Fruit fly (Drosophila melanogaster): ENCODE results near the gene MSAmiP.

DNA sequence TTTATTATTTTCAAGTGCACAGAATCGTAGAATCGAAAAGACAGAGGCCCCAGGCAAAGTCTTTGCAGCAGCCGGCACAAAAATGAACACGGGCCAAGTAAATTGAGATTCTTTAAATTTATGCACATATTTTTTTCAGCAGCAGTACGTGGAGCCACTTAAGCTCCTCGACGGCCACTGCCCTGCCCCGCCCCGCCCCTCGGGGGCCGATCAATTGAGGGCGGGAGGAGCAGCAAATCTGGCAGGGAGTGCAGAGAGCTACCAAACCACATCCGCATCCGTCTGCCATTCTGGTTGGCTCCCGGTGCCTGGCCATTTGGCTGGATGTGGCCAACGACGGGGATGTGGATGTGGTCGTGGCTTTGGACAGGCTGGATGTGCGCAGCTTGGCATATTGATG is 11.5 kb downstream of the MSAmiP start:
- TF ChIP-seq Blimp-1 (GFP tag; optimal IDR thresholded peaks at IDR 0.05) (no peak), CG16779 (tag; optimal IDR thresholded peaks at IDR 0.05) (no peak), CG6792 (GFP tag; optimal IDR thresholded peaks at IDR 0.05) (no peak), cyc (GFP tag; optimal IDR thresholded peaks at IDR 0.05) (no peak), CG10669 (GFP tag; optimal IDR thresholded peaks at IDR 0.05) (no peak), CG7368 (GFP tag; optimal IDR thresholded peaks at IDR 0.05) (no peak), OdsH (GFP tag; optimal IDR thresholded peaks at IDR 0.05) (no peak), Sox102F (GFP tag; optimal IDR thresholded peaks at IDR 0.05) (no peak), CG10631 (GFP tag; optimal IDR thresholded peaks at IDR 0.05) (no peak), Hr38 (GFP tag; optimal IDR thresholded peaks at IDR 0.05) (no peak), salr (GFP tag; optimal IDR thresholded peaks at IDR 0.05) (no peak), CG6276 (GFP tag; optimal IDR thresholded peaks at IDR 0.05) (no peak), fd85E (GFP tag; optimal IDR thresholded peaks at IDR 0.05) (no peak), Gug (GFP tag; IDR thresholded peaks at IDR 0.05) (no peak)

All from whole organism, prepupa.